Worm (Caenorhabditis elegans) whole organism, L4/young adult: ENCODE results near the gene F56C9.10.

Experiments used
- W03F9.2 ChIP-seq: fragments of 150-350 bp; optimal IDR thresholded peaks from 2 replicates; lab custom pipeline; 2014; ENCODE audit warnings: missing biosample characterization, missing genetic modification characterization
- dao-5 ChIP-seq: sonication (generic microtip); optimal IDR thresholded peaks from 2 replicates; lab custom pipeline; 2016; ENCODE audit warnings: missing genotype, missing genetic modification characterization, moderate library complexity, missing compliant biosample characterization
- him-1 ChIP-seq: sonication (generic microtip); optimal IDR thresholded peaks from 2 replicates; lab custom pipeline; 2016; ENCODE audit warnings: missing genotype, missing genetic modification reagents, missing genetic modification characterization, missing compliant biosample characterization

F56C9.10 gene

DNA sequence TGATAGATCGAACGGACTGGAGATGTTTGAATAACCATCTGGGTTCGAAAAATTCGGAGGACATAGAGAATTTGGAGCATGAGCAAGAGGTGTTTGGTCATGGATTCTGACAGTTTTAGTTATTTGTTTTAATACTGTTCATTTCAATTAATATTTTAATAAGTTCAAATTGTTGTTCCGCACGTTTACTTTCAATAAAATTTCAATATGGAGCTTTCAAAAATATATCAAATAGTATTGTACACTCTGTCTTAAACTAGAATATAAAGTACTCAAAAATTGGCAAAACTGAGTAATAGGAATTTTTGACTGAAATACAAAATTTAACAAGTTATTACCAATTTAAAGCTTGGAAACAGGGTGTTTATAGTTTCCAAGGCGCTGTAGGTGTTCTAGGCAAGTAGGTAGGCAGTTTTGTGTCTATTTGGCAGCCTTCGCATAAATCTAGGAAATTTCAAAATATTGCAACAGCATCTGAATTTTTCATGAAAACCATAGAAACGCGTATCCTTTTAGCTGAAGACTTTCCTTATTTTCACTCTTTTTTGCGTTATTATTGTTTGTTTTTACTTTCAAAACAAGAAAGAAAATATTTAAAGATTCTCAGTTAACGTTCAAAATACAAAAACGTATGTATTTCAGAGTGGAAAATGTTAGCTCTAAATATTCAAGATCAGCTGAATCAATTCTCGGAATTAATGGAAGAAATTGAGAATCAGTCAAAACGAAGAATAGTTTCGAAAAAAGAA, 32.1 kb upstream of the F56C9.10 start, which contains the start of the genes T20B12.5 and T20B12.4:
T20B12.5 (minus strand) TSS at position 101 of the 749 bp plus-strand sequence.
T20B12.4 (plus strand) TSS at position 699 of the 749 bp plus-strand sequence.
- TF ChIP-seq him-1 (tag; lab: Kevin White, UChicago) (no peak), dao-5 (tag; lab: Kevin White, UChicago) (no peak), W03F9.2 (tag; lab: Kevin White, UChicago) (no peak)

- TF ChIP-seq W03F9.2 (tag; lab: Kevin White, UChicago) (no peak), him-1 (tag; lab: Kevin White, UChicago) (no peak), dao-5 (tag; lab: Kevin White, UChicago) (no peak)
These were observed 30.5 kb upstream of the F56C9.10 start, which contains the start of gene F08F8.11 for ce11 chrIII:7365602-7366001. TSS of gene F08F8.11 (plus strand) at chrIII:7365902.

- TF ChIP-seq him-1 (tag; lab: Kevin White, UChicago) (no peak), dao-5 (tag; lab: Kevin White, UChicago) (no peak), W03F9.2 (tag; lab: Kevin White, UChicago) (no peak)
These were observed 24.0 kb upstream of the F56C9.10 start, which contains the start of the genes eco-1 and hmgr-1 for ce11 chrIII:7359037-7359548. TSS of gene eco-1 (minus strand) at chrIII:7359095. TSS of gene hmgr-1 (plus strand) at chrIII:7359498.

ce11 chrIII:7358627-7359026, 23.5 kb upstream of the F56C9.10 start:
- TF ChIP-seq dao-5 (tag; lab: Kevin White, UChicago): no peak
- TF ChIP-seq him-1 (tag; lab: Kevin White, UChicago): no peak
- no peak for TF ChIP-seq W03F9.2 (tag; lab: Kevin White, UChicago)

DNA sequence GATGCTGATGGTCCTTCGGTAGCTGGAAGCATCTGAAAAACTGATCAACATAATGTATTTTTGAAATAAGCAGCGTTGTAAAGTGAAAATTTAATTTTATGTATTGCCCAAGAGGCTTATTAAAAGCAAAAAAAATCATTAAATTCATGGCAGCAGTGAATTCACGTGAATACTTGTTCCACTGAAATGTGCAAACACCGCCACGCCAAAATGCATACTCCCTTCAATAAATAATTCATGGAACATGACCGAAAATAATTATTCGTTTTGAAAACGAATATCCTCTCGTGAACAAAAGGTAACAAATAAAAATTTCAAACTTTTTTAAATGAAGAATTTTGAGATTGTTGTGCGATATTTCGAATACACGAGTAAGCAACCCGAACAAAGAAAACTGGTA, 22.2 kb upstream of the F56C9.10 start, which contains the start of gene F08F8.10:
F08F8.10 (minus strand) TSS at position 38 of the 400 bp plus-strand sequence.
- TF ChIP-seq him-1 (tag; lab: Kevin White, UChicago) (no peak), dao-5 (tag; lab: Kevin White, UChicago) (no peak), W03F9.2 (tag; lab: Kevin White, UChicago) (no peak)

DNA sequence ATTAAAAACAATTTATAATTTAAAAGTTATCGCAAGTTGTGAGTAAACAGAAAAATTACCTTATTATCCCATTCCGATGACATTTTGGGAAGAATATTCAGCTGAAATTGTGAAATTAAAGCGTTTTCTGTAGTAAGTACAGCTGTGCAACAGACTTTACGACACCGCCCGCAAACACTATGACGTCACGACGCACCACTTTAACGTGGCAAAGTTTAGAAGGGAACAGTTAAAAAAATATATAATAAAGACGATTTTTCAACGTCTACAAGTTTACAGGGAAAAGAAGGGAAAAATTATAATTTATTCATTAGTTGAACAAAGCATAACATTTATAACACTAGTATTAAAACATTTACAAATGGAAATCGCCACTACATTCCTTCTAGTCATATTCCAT, 18.8 kb upstream of the F56C9.10 start, which contains the start of gene F08F8.9:
F08F8.9 (minus strand) TSS at position 101 of the 400 bp plus-strand sequence.
- TF ChIP-seq dao-5 (tag; lab: Kevin White, UChicago) (no peak), W03F9.2 (tag; lab: Kevin White, UChicago) (no peak), him-1 (tag; lab: Kevin White, UChicago) (no peak)

ce11 chrIII:7349075-7349474, 14.0 kb upstream of the F56C9.10 start, which contains the start of gene gos-28:
TSS of gene gos-28 (minus strand) at chrIII:7349175.
- TF ChIP-seq him-1 (tag; lab: Kevin White, UChicago): no peak
- no peak for TF ChIP-seq W03F9.2 (tag; lab: Kevin White, UChicago)
- no peak for TF ChIP-seq dao-5 (tag; lab: Kevin White, UChicago)

DNA sequence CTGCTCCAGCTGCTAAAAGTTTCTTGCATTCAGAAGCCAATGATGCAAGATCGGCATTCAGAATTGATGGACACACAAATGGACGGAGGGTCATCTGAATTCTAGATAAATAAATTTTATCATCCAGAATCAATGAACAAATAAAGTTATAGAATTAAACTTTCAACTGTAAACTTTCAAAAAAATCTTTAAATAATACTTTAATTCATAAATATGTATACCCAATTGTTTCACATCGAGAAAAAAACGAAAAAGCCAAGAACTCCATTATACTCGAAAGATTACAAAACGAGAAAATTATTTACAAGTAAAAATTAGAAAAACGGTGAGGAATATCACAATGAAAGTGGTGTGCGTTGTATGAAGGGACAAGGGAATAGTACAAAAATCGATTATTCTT, 11.9 kb upstream of the F56C9.10 start, which contains the start of gene F08F8.7:
F08F8.7 (minus strand) TSS at position 101 of the 400 bp plus-strand sequence.
- TF ChIP-seq W03F9.2 (tag; lab: Kevin White, UChicago) (no peak), dao-5 (tag; lab: Kevin White, UChicago) (no peak), him-1 (tag; lab: Kevin White, UChicago) (no peak)

- TF ChIP-seq him-1 (tag; lab: Kevin White, UChicago) (no peak), dao-5 (tag; lab: Kevin White, UChicago) (no peak), W03F9.2 (tag; lab: Kevin White, UChicago) (no peak)
These were observed 8.3 kb upstream of the F56C9.10 start, which contains the start of gene F08F8.6 for ce11 chrIII:7343389-7343788. TSS of gene F08F8.6 (plus strand) at chrIII:7343689.

- TF ChIP-seq him-1 (tag; lab: Kevin White, UChicago) (no peak), dao-5 (tag; lab: Kevin White, UChicago) (no peak), W03F9.2 (tag; lab: Kevin White, UChicago) (no peak)
These were observed 4.0 kb upstream of the F56C9.10 start for ce11 chrIII:7339138-7339537.

ce11 chrIII:7338693-7339092, 3.6 kb upstream of the F56C9.10 start, which contains the start of gene kap-1:
TSS of gene kap-1 (plus strand) at chrIII:7338835.
- no peak for TF ChIP-seq dao-5 (tag; lab: Kevin White, UChicago)
- no peak for TF ChIP-seq him-1 (tag; lab: Kevin White, UChicago)
- TF ChIP-seq W03F9.2 (tag; lab: Kevin White, UChicago): no peak

DNA sequence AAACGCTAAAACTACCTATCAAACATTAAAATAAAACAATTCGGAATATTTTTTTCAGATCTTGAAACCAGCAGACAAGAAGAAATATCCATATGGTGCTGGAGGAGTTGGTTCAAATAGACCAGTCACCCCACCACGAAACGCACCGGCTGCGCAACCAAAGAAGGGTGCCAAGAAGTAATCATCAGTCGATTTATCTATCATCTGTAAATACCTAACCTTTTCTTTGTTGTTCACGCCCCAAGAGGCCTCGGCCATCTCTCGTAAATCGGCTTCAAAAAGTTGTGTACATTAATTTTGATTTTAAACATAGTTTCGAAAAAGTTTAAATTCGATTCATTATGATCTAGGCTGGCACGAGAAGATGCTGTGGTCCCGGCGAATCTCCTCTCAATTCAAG, 2.9 kb upstream of the F56C9.10 start:
- TF ChIP-seq dao-5 (tag; lab: Kevin White, UChicago): no peak
- no peak for TF ChIP-seq W03F9.2 (tag; lab: Kevin White, UChicago)
- TF ChIP-seq him-1 (tag; lab: Kevin White, UChicago): no peak

DNA sequence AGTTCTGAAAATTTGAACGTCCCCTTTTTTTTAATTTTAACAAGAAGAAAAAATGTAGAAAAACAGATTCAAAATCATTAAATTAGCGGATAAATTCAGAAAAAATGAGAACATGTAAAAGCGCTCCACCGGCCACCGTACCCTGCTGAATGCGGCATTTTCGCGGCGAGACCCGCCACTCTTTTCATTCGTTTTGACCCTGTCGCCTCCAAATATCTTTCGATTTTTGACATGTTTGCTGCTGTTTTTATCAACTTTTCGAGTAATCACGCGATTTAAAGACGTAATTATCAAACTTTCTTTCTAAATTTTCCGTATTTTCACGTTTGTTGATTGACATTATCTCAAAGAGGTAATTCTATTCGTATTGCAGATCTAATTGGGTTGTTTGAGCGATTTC, 1.1 kb upstream of the F56C9.10 start, which contains the start of gene gsp-2:
gsp-2 (plus strand) TSS at position 374 of the 400 bp plus-strand sequence.
- TF ChIP-seq dao-5 (tag; lab: Kevin White, UChicago) (no peak), W03F9.2 (tag; lab: Kevin White, UChicago) (peak; percentile 85)
